Fruit fly (Drosophila melanogaster) Kc167 (cell line): ENCODE measurements around the gene Vm32E.

Experiments
- h ChIP-seq: fragments of >200 bp; optimal IDR thresholded peaks from 3 replicates; lab custom pipeline; 2018; ENCODE audit warnings: missing external identifiers
- insv ChIP-seq: fragments of >200 bp; optimal IDR thresholded peaks from 3 replicates; lab custom pipeline; 2018; ENCODE audit warnings: missing external identifiers
- psq ChIP-seq: fragments of >200 bp; optimal IDR thresholded peaks from 2 replicates; lab custom pipeline; 2017; ENCODE audit warnings: missing external identifiers

- TF ChIP-seq h (no peak), psq (lab: Kevin White, UChicago) (no peak), insv (lab: Kevin White, UChicago) (no peak)
Observed at dm6 chr2L:11155166-11155958, 16.1 kb downstream of the Vm32E start, which contains the start of gene CG6287.
